Worm (Caenorhabditis elegans): ENCODE data around the gene rps-5.

The rps-5 gene

DNA sequence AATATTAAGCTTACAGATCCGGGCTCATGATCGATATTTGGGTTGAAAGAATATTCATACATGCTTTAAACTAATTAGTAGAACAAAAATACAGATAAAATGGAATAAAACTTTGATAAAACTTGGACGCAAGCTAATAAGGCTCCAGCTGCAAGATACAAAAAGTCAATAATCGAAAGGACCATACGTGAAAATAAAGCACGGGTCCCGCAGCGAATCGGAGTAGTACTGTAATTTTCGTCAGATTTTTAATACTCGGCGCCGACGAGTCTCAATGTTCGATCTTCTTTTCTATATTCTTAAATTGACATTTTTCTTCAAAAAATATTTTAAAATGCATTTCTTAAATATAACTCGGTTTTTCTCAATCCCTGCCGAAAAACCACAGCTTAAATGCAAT lies 13.8 kb upstream of the rps-5 start, which contains the start of gene spo-11 (continued):
- no peak for TF ChIP-seq rec-8 (tag; optimal IDR thresholded peaks at IDR 0.05)
- TF ChIP-seq F57C9.4 (tag; optimal IDR thresholded peaks at IDR 0.05): no peak
- TF ChIP-seq D2030.7 (GFP tag; IDR thresholded peaks at IDR 0.05): 0 out of 2 replicates have a peak, but pooled peaks have one; percentile 18
- TF ChIP-seq ceh-27 (GFP tag; optimal IDR thresholded peaks at IDR 0.05): no peak
- peak; percentile 2 for TF ChIP-seq lin-54 (GFP tag; optimal IDR thresholded peaks at IDR 0.05)
- TF ChIP-seq lin-40 (tag; optimal IDR thresholded peaks at IDR 0.05): no peak
- no peak for TF ChIP-seq C17E4.6 (GFP tag; IDR thresholded peaks at IDR 0.05)
- no peak for TF ChIP-seq unc-130 (GFP tag; optimal IDR thresholded peaks at IDR 0.05)

DNA sequence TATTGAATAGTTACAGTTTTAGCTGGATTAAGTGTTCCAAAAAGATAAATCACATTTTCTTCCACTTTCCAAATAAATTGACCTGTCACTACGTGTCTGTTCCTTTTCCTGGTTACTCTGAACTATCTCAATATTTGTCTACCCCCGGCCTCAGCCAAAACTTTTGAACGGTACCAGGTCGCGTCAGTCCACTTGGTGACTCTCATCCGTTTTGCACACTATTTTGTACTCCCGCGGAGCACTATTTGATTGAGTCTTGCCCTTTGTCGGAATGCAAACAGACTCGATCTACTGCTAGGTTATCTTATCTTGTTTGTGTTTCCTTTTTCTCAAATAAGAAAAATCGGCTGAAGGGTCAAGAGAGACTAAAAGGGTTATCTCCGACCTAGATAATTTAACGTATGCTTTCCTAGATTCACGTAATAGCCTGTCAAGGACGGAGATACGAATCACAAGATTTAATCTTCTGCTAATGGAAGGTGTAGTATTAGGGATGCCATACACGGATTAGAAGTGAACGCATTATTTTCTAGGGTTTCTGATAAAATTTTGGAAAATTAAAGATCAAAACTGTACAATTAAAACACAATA lies 9.2 kb upstream of the rps-5 start:
- TF ChIP-seq somi-1 (GFP tag; optimal IDR thresholded peaks at IDR 0.05) (no peak), repo-1 (tag; optimal IDR thresholded peaks at IDR 0.05) (no peak), ama-1 (optimal IDR thresholded peaks at IDR 0.05) (peak; percentile 5), ama-1 (GFP tag; optimal IDR thresholded peaks at IDR 0.05) (no peak), rpc-1 (optimal IDR thresholded peaks at IDR 0.05) (no peak), rpc-1 (tag; optimal IDR thresholded peaks at IDR 0.05) (no peak), ceh-91 (GFP tag; IDR thresholded peaks at IDR 0.05) (no peak), C06A6.2 (GFP tag; conservative IDR thresholded peaks at IDR 0.05) (no peak)

DNA sequence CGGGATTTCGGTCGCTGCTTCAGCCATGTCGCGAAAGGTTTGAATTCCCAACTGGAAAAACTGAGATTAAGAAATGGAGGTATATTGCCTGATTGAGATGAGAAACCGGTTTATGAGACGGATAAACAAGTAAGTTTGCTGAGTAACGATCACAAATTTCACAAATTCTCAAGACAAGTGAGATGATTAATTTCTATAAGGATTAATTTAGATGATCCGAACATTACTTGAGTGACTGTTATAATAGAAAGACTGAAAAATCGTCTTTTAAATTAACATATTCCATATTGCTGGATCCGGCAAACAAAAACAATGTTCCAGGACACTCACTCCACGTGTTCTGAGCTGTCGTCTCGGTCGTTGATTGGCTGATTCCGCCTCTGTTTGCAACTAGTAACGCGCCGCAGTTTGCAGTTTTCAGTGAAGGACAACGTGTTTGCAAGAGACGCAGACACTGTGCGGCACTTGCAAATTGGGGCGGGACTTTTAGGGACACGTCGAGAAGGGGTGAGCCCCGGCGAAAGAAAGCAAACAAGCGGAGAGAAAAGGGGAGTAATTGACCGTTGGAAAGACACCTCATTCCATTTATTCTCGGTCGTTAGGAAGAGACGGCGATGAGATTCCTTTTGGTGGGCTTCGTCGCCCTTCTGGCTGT lies 8.1 kb upstream of the rps-5 start, which contains the start of the genes imp-2 and enpl-1:
TSS of gene imp-2 (minus strand) at position 51 of the 655 bp plus-strand sequence.
TSS of gene enpl-1 (plus strand) at position 462 of the 655 bp plus-strand sequence.
- no peak for TF ChIP-seq hsf-1 (GFP tag; IDR thresholded peaks at IDR 0.05)
- TF ChIP-seq B0261.1 (tag; optimal IDR thresholded peaks at IDR 0.05): no peak
- 0 out of 2 replicates have a peak, but pooled peaks have one; percentile 48 for TF ChIP-seq Y67H2A.10 (GFP tag; conservative IDR thresholded peaks at IDR 0.05)
- TF ChIP-seq ztf-28 (GFP tag; IDR thresholded peaks at IDR 0.05): no peak
- peak; percentile 86 for TF ChIP-seq tlf-1 (GFP tag; optimal IDR thresholded peaks at IDR 0.05)
- no peak for TF ChIP-seq unc-130 (GFP tag; optimal IDR thresholded peaks at IDR 0.05)
- peak; percentile 23 for TF ChIP-seq efl-1 (GFP tag; optimal IDR thresholded peaks at IDR 0.05)
- TF ChIP-seq egl-44 (GFP tag; IDR thresholded peaks at IDR 0.05): peak; percentile 55; the same call in 1 of the 2 replicates
- peak; percentile 48 for TF ChIP-seq dpl-1 (GFP tag; optimal IDR thresholded peaks at IDR 0.05)
- TF ChIP-seq ztf-26 (tag; optimal IDR thresholded peaks at IDR 0.05): peak; percentile 37
- peak; percentile 65 for TF ChIP-seq tbp1 (GFP tag; optimal IDR thresholded peaks at IDR 0.05)
- TF ChIP-seq snpc-1.1 (tag; optimal IDR thresholded peaks at IDR 0.05; ENCODE audit: insufficient read depth): no peak
- no peak for TF ChIP-seq attf-6 (GFP tag; IDR thresholded peaks at IDR 0.05)
- TF ChIP-seq sea-2 (GFP tag; IDR thresholded peaks at IDR 0.05): no peak
- TF ChIP-seq lin-54 (GFP tag; optimal IDR thresholded peaks at IDR 0.05): peak; percentile 82
- TF ChIP-seq lin-35 (GFP tag; optimal IDR thresholded peaks at IDR 0.05): peak in 1 of 3 experiments; percentile 51
- 0 out of 2 replicates have a peak, but pooled peaks have one; percentile 30 for TF ChIP-seq ztf-25 (GFP tag; IDR thresholded peaks at IDR 0.05)
- TF ChIP-seq attf-5 (GFP tag; optimal IDR thresholded peaks at IDR 0.05): peak; percentile 88
- TF ChIP-seq lin-26 (GFP tag; IDR thresholded peaks at IDR 0.05): peak; percentile 66; the same call in 1 of the 2 replicates
- no peak for TF ChIP-seq ceh-40 (GFP tag; IDR thresholded peaks at IDR 0.05)
- TF ChIP-seq dox-1 (GFP tag; IDR thresholded peaks at IDR 0.05): peak; percentile 96
- no peak for TF ChIP-seq hlh-26 (GFP tag; conservative IDR thresholded peaks at IDR 0.05)
- no peak for TF ChIP-seq ceh-91 (GFP tag; IDR thresholded peaks at IDR 0.05)
- TF ChIP-seq zfh-2 (GFP tag; conservative IDR thresholded peaks at IDR 0.05): peak; percentile 97
- TF ChIP-seq unc-62 (GFP tag; optimal IDR thresholded peaks at IDR 0.05): peak; percentile 11
- TF ChIP-seq D2030.7 (GFP tag; IDR thresholded peaks at IDR 0.05): peak; percentile 53; the same call in 1 of the 2 replicates
- no peak for TF ChIP-seq pha-4 (tag; optimal IDR thresholded peaks at IDR 0.05)
- TF ChIP-seq xnd-1 (tag; optimal IDR thresholded peaks at IDR 0.05): no peak
- TF ChIP-seq F37B4.10 (GFP tag; IDR thresholded peaks at IDR 0.05): no peak
- TF ChIP-seq F52B5.7 (tag; optimal IDR thresholded peaks at IDR 0.05): no peak
- peak; percentile 80 for TF ChIP-seq ets-4 (GFP tag; optimal IDR thresholded peaks at IDR 0.05)
- no peak for TF ChIP-seq F39B2.1 (GFP tag; IDR thresholded peaks at IDR 0.05)
- peak; percentile 80 for TF ChIP-seq C06A6.2 (GFP tag; conservative IDR thresholded peaks at IDR 0.05)
- TF ChIP-seq ztf-18 (tag; optimal IDR thresholded peaks at IDR 0.05): peak; percentile 76

Data from whole organism, young adult.